Fruit fly (Drosophila melanogaster): ENCODE measurements around the gene CG5282.

The CG5282 gene

DNA sequence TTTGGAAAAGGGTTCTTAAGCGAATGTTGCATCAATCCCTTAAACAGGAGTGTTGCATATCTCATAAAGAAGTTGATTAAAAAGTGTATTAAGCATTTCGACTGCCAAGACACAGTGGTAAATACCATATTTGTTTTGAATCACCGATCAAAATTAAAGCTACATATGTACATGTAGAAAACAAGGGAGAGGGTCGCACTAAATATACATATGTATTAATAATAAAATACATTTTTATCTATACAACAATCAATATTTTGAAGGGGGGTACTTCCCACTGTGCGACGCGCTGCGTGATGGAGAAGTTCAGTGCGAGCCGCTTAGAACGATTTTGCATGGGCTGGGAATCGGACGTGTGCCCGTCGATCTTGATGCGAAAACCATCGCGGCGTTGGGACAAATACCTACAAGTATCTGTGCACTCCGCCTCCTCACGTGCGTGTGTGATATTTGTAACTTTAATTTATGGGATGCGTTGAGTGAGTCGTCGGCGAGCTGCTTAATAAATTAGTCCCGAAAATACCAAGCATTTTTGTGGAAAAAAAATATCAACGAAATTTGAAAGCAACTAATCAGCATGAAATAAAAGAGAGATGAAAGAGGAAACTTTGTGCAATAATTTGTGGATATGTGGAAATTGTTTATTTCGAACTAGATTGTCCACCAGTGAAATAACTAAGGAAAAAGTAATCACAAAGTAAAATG lies 19.1 kb upstream of the CG5282 start (continued):
- peak; percentile 27 for TF ChIP-seq CG4282 (GFP tag; optimal IDR thresholded peaks at IDR 0.05)
- peak; percentile 89 for TF ChIP-seq CG1024 (GFP tag; IDR thresholded peaks at IDR 0.05)
- peak; percentile 84 for TF ChIP-seq cwo (GFP tag; optimal IDR thresholded peaks at IDR 0.05)
- no peak for TF ChIP-seq Tbp (GFP tag; optimal IDR thresholded peaks at IDR 0.05)
- peak; percentile 86 for TF ChIP-seq Meics (GFP tag; optimal IDR thresholded peaks at IDR 0.05)
- peak; percentile 33 for TF ChIP-seq gcm2 (GFP tag; optimal IDR thresholded peaks at IDR 0.05)
- TF ChIP-seq CG15269 (tag; optimal IDR thresholded peaks at IDR 0.05): peak; percentile 89
- TF ChIP-seq MESR4 (GFP tag; optimal IDR thresholded peaks at IDR 0.05): peak; percentile 14
- TF ChIP-seq so (GFP tag; IDR thresholded peaks at IDR 0.05): peak; percentile 91
- peak; percentile 88 for TF ChIP-seq CG12659 (GFP tag; optimal IDR thresholded peaks at IDR 0.05)
- peak; percentile 94 for TF ChIP-seq CG34422 (GFP tag; IDR thresholded peaks at IDR 0.05)
- no peak for TF ChIP-seq CG33213 (GFP tag; optimal IDR thresholded peaks at IDR 0.05)
- peak; percentile 75 for TF ChIP-seq croc (GFP tag; conservative IDR thresholded peaks at IDR 0.05)
- TF ChIP-seq CG14050 (GFP tag; IDR thresholded peaks at IDR 0.05): peak; percentile 87
- peak; percentile 51 for TF ChIP-seq Lhr (GFP tag; optimal IDR thresholded peaks at IDR 0.05)
- TF ChIP-seq Gsc (GFP tag; IDR thresholded peaks at IDR 0.05): no peak; the same call in 1 of the 2 replicates
- no peak for TF ChIP-seq inv (GFP tag; IDR thresholded peaks at IDR 0.05; ENCODE audit: partially characterized antibody)
- TF ChIP-seq HLH4C (GFP tag; IDR thresholded peaks at IDR 0.05; ENCODE audit: partially characterized antibody): peak; percentile 45; the same call in 1 of the 3 replicates
- TF ChIP-seq NK7.1 (GFP tag; optimal IDR thresholded peaks at IDR 0.05): no peak
- peak; percentile 32 for TF ChIP-seq vfl (GFP tag; optimal IDR thresholded peaks at IDR 0.05)
- peak; percentile 53 for TF ChIP-seq jing (GFP tag; optimal IDR thresholded peaks at IDR 0.05)
- TF ChIP-seq ci (GFP tag; IDR thresholded peaks at IDR 0.05): peak; percentile 95
- no peak for TF ChIP-seq Opbp (GFP tag; IDR thresholded peaks at IDR 0.05; ENCODE audit: partially characterized antibody)
- peak; percentile 81 for TF ChIP-seq wdn (GFP tag; IDR thresholded peaks at IDR 0.05)
- no peak for TF ChIP-seq pnt (GFP tag; optimal IDR thresholded peaks at IDR 0.05)
- TF ChIP-seq onecut (GFP tag; IDR thresholded peaks at IDR 0.05): peak; percentile 75
- TF ChIP-seq ssp (GFP tag; IDR thresholded peaks at IDR 0.05): peak; percentile 81
- TF ChIP-seq ab (GFP tag; optimal IDR thresholded peaks at IDR 0.05): no peak
- no peak for TF ChIP-seq Stat92E (GFP tag; optimal IDR thresholded peaks at IDR 0.05)
- TF ChIP-seq CG6654 (GFP tag; optimal IDR thresholded peaks at IDR 0.05): peak; percentile 67
- peak; percentile 93 for TF ChIP-seq dysf (GFP tag; IDR thresholded peaks at IDR 0.05)
- TF ChIP-seq CG17829 (tag; optimal IDR thresholded peaks at IDR 0.05): peak; percentile 85
- peak; percentile 80 for TF ChIP-seq NFAT (GFP tag; IDR thresholded peaks at IDR 0.05)
- peak; percentile 90 for TF ChIP-seq E2f1 (GFP tag; IDR thresholded peaks at IDR 0.05)
- TF ChIP-seq CG6689 (GFP tag; IDR thresholded peaks at IDR 0.05): peak; percentile 91
- TF ChIP-seq tll (GFP tag; optimal IDR thresholded peaks at IDR 0.05): no peak
- TF ChIP-seq Dfd (GFP tag; optimal IDR thresholded peaks at IDR 0.05): no peak
- TF ChIP-seq aop (GFP tag; IDR thresholded peaks at IDR 0.05): peak; percentile 76
- peak; percentile 81 for TF ChIP-seq peb (GFP tag; IDR thresholded peaks at IDR 0.05)
- TF ChIP-seq Spps (tag; optimal IDR thresholded peaks at IDR 0.05): peak; percentile 66
- peak; percentile 87 for TF ChIP-seq fd96Cb (tag; optimal IDR thresholded peaks at IDR 0.05)
- peak; percentile 93 for TF ChIP-seq Ptx1 (GFP tag; IDR thresholded peaks at IDR 0.05)
- peak; percentile 41 for TF ChIP-seq CG4854 (GFP tag; optimal IDR thresholded peaks at IDR 0.05)
- TF ChIP-seq CG43689 (GFP tag; IDR thresholded peaks at IDR 0.05): peak; percentile 76
- peak; percentile 91 for TF ChIP-seq ranshi (GFP tag; IDR thresholded peaks at IDR 0.05)
- TF ChIP-seq MTF-1 (GFP tag; optimal IDR thresholded peaks at IDR 0.05; ENCODE audit: borderline replicate concordance): peak; percentile 75
- peak; percentile 52 for TF ChIP-seq CG7928 (GFP tag; optimal IDR thresholded peaks at IDR 0.05)
- TF ChIP-seq Bdp1 (GFP tag; optimal IDR thresholded peaks at IDR 0.05): peak; percentile 27
- TF ChIP-seq Fer2 (tag; optimal IDR thresholded peaks at IDR 0.05): peak; percentile 60
- peak; percentile 89 for TF ChIP-seq slbo (GFP tag; IDR thresholded peaks at IDR 0.05)

Measured in whole organism, embryonic.